Fruit fly (Drosophila melanogaster) ovary, adult (tissue): ENCODE data around the gene NdufV3.

Source experiments
- CG17801 ChIP-seq: fragments of 200-800 bp; optimal IDR thresholded peaks from 2 replicates; lab custom pipeline; 2019; ENCODE audit warnings: missing biosample characterization, mild to moderate bottlenecking, missing genetic modification characterization, moderate library complexity; ENCODE audit not compliant: partially characterized antibody

The NdufV3 gene

dm6 chrX:11379139-11379538 is 29.3 kb downstream of the NdufV3 start:
- TF ChIP-seq CG17801 (GFP tag; lab: Kevin White, UChicago), result peak; percentile 48

dm6 chrX:11379747-11380146 is 29.9 kb downstream of the NdufV3 start:
- no peak for TF ChIP-seq CG17801 (GFP tag; lab: Kevin White, UChicago)

DNA sequence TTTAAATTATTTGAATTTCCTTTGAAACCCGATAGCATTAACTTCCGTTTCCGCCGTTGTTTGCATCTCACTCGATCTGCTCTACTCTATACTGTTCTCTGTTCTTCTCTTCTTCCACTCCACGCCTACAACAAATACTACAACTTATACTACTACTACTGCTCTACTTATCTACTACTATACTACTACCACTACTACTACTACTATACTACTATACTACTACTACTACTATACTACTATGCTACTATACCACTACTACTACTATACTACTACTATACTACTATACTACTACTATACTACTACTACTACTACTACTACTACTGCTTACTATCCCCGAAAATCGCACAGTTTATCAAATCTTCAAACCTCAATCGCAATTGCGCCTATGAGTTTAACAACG is 32.8 kb downstream of the NdufV3 start:
- TF ChIP-seq CG17801 (GFP tag; lab: Kevin White, UChicago), result no peak

dm6 chrX:11383530-11383929 is 33.7 kb downstream of the NdufV3 start:
- no peak for TF ChIP-seq CG17801 (GFP tag; lab: Kevin White, UChicago)

dm6 chrX:11384023-11384444 is 34.2 kb downstream of the NdufV3 start:
- TF ChIP-seq CG17801 (GFP tag; lab: Kevin White, UChicago), result no peak

- no peak for TF ChIP-seq CG17801 (GFP tag; lab: Kevin White, UChicago)
Measured at dm6 chrX:11385498-11385897, 35.7 kb downstream of the NdufV3 start.

DNA sequence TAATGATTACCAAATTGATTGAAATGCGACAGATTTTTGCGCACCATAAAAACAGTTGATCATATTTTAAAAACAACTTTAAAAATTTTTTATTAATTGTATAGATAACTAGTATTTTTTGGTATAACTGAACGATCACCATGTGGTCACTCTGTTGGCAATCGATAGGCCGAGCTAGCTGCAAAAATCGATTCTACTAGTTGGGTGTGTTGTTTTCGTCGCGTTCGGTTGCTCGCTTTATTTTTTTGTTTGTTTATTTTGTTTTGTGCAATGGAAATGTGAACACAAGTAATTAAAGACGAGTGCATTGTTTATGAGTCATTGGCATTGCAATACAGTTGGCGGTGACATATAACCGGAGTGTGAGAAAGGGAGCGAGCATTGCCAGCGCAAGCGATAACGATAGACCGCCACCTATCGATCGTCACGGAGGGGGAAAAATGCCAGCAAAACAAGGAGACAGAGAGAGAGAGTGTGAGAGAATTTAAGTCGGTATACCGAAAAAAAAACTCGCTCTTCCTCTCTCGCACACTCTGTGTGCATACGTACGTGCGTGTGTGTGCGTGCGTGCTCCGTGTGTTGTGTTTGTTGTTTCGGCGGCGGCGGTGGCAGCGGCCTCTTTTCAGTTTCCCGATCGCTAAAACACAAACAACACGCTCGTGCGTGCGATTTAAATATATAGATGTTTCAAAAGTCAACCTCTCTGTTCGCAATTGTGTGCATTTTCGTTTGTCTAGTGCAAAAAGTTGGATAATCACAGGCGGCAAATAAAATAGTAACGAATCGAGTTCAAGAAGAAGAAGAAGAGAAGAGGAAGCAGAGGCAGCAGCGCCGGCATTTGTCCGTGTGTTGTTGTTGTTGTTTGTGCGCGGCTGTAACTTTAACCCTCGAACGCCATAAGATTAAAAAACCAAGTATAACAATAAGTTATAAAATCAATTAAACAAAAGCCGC is 40.0 kb downstream of the NdufV3 start:
- TF ChIP-seq CG17801 (GFP tag; lab: Kevin White, UChicago), result peak; percentile 50

DNA sequence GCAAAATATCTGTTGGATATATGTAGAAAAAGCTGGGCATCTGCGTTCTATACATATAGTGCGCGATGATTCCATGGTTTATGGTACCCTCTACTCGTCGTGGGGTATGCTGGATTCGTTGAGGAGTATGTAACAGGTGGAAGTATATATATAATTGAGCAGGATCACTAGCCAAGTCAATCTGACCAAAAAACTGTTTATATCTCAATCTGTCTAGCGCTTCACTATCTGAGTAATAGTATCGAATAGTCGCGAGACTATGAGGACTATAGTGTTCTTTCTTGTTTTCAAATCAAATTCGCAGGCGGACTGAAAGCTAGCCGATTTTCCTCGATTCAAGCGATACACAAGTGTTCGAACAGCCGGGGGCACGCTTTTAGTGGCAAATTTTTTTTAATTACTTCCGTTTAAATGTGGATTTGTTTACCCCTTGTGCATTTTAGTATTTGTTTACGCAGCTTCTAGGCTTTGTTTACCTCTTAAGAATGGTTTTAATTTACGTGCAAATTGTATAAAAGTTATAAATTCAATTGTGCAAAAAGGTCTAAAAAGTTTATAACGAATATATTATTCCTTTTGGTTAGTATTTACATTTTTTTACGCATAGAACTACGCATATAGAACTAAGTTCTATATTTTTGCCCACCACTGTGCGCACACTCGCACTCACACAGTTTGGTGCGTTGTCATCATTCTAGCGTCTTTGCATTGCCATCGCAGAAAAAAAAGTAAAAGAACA is 41.0 kb downstream of the NdufV3 start:
- TF ChIP-seq CG17801 (GFP tag; lab: Kevin White, UChicago), result peak; percentile 46

DNA sequence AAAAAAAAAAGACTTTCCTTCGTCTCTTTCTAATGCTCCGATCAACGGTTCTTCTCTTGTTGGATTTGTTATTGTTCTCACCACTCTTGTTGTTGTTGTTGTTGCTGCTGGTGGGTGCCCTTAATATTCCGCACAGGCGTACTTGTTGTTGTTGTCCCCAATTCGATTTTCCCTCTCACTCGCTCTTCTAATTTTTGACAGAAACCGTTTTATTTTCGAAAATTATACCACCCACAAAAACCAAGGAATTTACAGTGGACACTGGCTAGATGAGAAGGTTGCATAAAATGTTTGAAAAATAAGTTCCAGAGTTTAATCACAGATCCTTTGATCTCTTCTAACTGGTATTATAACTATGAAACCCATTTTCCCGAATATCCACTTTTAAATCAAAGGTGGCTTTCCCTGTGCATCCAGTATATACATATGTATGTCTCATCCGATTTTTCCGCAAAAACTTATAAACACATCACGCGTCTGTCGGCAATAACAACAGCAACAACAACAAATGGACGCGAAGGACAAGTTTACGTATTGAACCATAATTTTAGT is 41.6 kb downstream of the NdufV3 start:
- no peak for TF ChIP-seq CG17801 (GFP tag; lab: Kevin White, UChicago)

- TF ChIP-seq CG17801 (GFP tag; lab: Kevin White, UChicago), result no peak
Measured at dm6 chrX:11393003-11393620, 43.3 kb downstream of the NdufV3 start.
